Worm (Caenorhabditis elegans) whole organism, late embryonic: ENCODE data around the gene T07D4.5.

Experiments
- ama-1 ChIP-seq: fragments of 150-350 bp; optimal IDR thresholded peaks from 2 replicates; lab custom pipeline; 2014
- che-1 ChIP-seq: sonication (generic microtip); optimal IDR thresholded peaks from 2 replicates; lab custom pipeline; 2016; ENCODE audit warnings: mild to moderate bottlenecking, missing genetic modification characterization, missing compliant biosample characterization
- lin-11 ChIP-seq: fragments of 200-800 bp; sonication (Bioruptor generic); optimal IDR thresholded peaks from 2 replicates; lab custom pipeline; 2018; ENCODE audit warnings: mild to moderate bottlenecking, missing genetic modification characterization, missing compliant biosample characterization
- nhr-11 ChIP-seq: fragments of 150-350 bp; optimal IDR thresholded peaks from 2 replicates; lab custom pipeline; 2014; ENCODE audit warnings: missing biosample characterization, missing genetic modification characterization
- pag-3 ChIP-seq: sonication (generic microtip); optimal IDR thresholded peaks from 2 replicates; lab custom pipeline; 2016; ENCODE audit warnings: missing compliant biosample characterization, missing genetic modification characterization, borderline replicate concordance
- pha-4 ChIP-seq: fragments of 150-350 bp; optimal IDR thresholded peaks from 2 replicates; lab custom pipeline; 2018; ENCODE audit warnings: missing biosample characterization, missing genetic modification reagents, missing genetic modification characterization
- unc-86 ChIP-seq: sonication (generic microtip); optimal IDR thresholded peaks from 2 replicates; lab custom pipeline; 2016; ENCODE audit warnings: missing genetic modification characterization, missing compliant biosample characterization

DNA sequence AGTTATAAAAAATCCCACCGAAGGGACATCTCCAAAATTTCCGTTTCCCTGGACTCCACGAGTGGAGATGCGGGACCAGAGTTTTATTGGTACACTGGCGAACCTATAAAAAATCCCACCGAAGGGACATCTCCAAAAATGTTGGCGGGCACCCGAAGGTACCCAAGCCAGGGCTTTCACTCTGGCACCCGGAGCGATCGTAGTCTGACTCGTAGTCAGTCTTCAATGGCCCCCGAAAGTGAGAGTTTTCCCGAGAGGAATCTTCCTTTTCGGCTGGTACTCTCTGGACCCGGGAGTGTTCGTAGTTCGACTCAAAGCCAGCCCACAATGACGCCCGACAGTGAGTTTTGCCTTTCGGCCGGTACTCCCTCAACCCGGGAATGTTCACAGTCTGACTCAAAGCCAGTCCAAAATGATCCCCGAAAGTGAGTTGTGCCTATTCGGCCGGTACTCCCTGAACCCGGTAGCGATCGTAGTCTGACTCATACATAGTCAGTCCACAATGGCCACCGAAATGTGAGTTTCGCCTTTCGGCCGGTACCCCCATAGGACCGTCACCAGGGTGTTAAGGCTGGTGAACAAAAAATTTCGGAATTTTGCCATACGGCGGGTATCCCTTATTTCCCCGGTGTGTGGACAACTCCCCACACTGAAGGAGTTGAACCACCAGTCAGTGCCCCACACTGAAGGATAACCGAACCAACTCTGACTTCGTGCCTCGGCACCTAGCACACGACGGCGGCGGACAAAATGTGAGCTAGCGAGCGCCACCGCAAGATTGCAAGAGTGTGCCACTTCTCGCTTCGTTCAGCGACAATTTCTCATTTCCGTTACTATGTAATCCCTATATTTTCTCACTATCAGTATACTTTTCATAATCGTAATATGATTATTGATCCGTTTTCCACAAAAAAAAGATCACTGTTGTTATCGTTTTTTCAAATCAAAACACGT, 6.8 kb downstream of the T07D4.5 start:
- no peak for TF ChIP-seq nhr-11 (tag; lab: Kevin White, UChicago)
- TF ChIP-seq pag-3 (tag; lab: Kevin White, UChicago) = no peak
- TF ChIP-seq ama-1 = no peak
- TF ChIP-seq pha-4 = no peak
- TF ChIP-seq lin-11 (tag; lab: Kevin White, UChicago) = no peak
- TF ChIP-seq unc-86 (tag; lab: Kevin White, UChicago) = no peak
- TF ChIP-seq che-1 (tag; lab: Kevin White, UChicago) = no peak
